Fruit fly (Drosophila melanogaster) whole organism, embryonic: Measurements from ENCODE around the gene CG10907.

Source experiments
- Bgb ChIP-seq: fragments of 200-800 bp; sonication (Bioruptor generic); IDR thresholded peaks from 2 replicates; pipeline ENCODE4 v1.3.6; 2022; ENCODE audit warnings: missing biosample characterization, missing genetic modification characterization; ENCODE audit not compliant: partially characterized antibody
- C15 ChIP-seq: fragments of 200-800 bp; sonication (Bioruptor generic); IDR thresholded peaks from 3 replicates; pipeline ENCODE4 v1.3.6; 2022; ENCODE audit warnings: missing biosample characterization, missing genetic modification characterization
- CG11085 ChIP-seq: fragments of 200-800 bp; sonication (Bioruptor generic); IDR thresholded peaks from 2 replicates; pipeline ENCODE4 v1.3.6; 2022; ENCODE audit warnings: missing biosample characterization, missing genetic modification characterization
- CG12744 ChIP-seq: fragments of 200-800 bp; sonication (Bioruptor generic); optimal IDR thresholded peaks from 2 replicates; lab custom pipeline; 2016; ENCODE audit warnings: missing biosample characterization, missing genetic modification characterization
- CG13775 ChIP-seq: fragments of 200-800 bp; sonication (Bioruptor generic); optimal IDR thresholded peaks from 3 replicates; lab custom pipeline; 2017; ENCODE audit warnings: missing biosample characterization, mild to moderate bottlenecking, missing genetic modification characterization
- CG15514 ChIP-seq: fragments of 200-800 bp; sonication (Bioruptor generic); optimal IDR thresholded peaks from 3 replicates; lab custom pipeline; 2017; ENCODE audit warnings: missing biosample characterization, missing genetic modification characterization, mild to moderate bottlenecking, moderate library complexity, missing genetic modification reagents
- CG17829 ChIP-seq: fragments of 200-800 bp; optimal IDR thresholded peaks from 2 replicates; lab custom pipeline; 2019; ENCODE audit warnings: missing biosample characterization, mild to moderate bottlenecking, missing genetic modification characterization, moderate library complexity
- CG18599 ChIP-seq: fragments of 200-800 bp; sonication (Bioruptor generic); optimal IDR thresholded peaks from 3 replicates; lab custom pipeline; 2017; ENCODE audit warnings: missing biosample characterization, missing genetic modification characterization, mild to moderate bottlenecking, moderate library complexity, missing genetic modification reagents
- CG2202 ChIP-seq: fragments of 200-800 bp; sonication (Bioruptor generic); optimal IDR thresholded peaks from 2 replicates; lab custom pipeline; 2018; ENCODE audit warnings: missing biosample characterization, mild to moderate bottlenecking, missing genetic modification characterization
- CG2678 ChIP-seq: fragments of 200-800 bp; sonication (Bioruptor generic); optimal IDR thresholded peaks from 3 replicates; lab custom pipeline; 2019; ENCODE audit warnings: missing biosample characterization, mild to moderate bottlenecking, missing genetic modification characterization, moderate library complexity
- CG2712 ChIP-seq: fragments of 200-800 bp; optimal IDR thresholded peaks from 3 replicates; lab custom pipeline; 2019; ENCODE audit warnings: missing biosample characterization, mild to moderate bottlenecking, missing genetic modification characterization, moderate library complexity
- CG32532 ChIP-seq: fragments of 200-800 bp; sonication (Bioruptor generic); IDR thresholded peaks from 2 replicates; pipeline ENCODE4 v1.3.6; 2022; ENCODE audit warnings: missing biosample characterization, missing genetic modification characterization
- CG32772 ChIP-seq: fragments of 200-800 bp; sonication (Bioruptor generic); IDR thresholded peaks from 2 replicates; pipeline ENCODE4 v1.3.6; 2022; ENCODE audit warnings: missing biosample characterization, missing genetic modification characterization
- CG34224 ChIP-seq: fragments of 200-800 bp; sonication (Bioruptor generic); IDR thresholded peaks from 3 replicates; pipeline ENCODE4 v1.3.6; 2022; ENCODE audit warnings: missing biosample characterization, missing genetic modification characterization; ENCODE audit not compliant: partially characterized antibody
- CG6765 ChIP-seq: fragments of 200-800 bp; sonication (Bioruptor generic); optimal IDR thresholded peaks from 3 replicates; lab custom pipeline; 2017; ENCODE audit warnings: missing biosample characterization, mild to moderate bottlenecking, missing genetic modification characterization
- CTCF ChIP-seq: fragments of 200-800 bp; sonication (Bioruptor generic); optimal IDR thresholded peaks from 2 replicates; lab custom pipeline; 2017; ENCODE audit warnings: missing biosample characterization, mild to moderate bottlenecking, missing genetic modification characterization, moderate library complexity
- Dip2 ChIP-seq: fragments of 200-800 bp; sonication (Bioruptor generic); IDR thresholded peaks from 2 replicates; pipeline ENCODE4 v1.3.6; 2022; ENCODE audit warnings: missing biosample characterization, missing genetic modification characterization
- Eip74EF ChIP-seq, 2 experiments: fragments of 200-800 bp in 1 of 2; fragments of >200 bp in 1 of 2; sonication (Bioruptor generic) in 1 of 2; optimal IDR thresholded peaks; 2 replicates each; lab custom pipeline; 2017 to 2019; ENCODE audit warnings: missing biosample characterization in 2 of 2, missing genetic modification characterization in 2 of 2, mild to moderate bottlenecking in 1 of 2, moderate library complexity in 1 of 2
- Ets97D ChIP-seq: fragments of 200-800 bp; sonication (Bioruptor generic); optimal IDR thresholded peaks from 3 replicates; lab custom pipeline; 2016; ENCODE audit warnings: missing biosample characterization, missing genetic modification characterization
- Fer1 ChIP-seq: fragments of 200-800 bp; sonication (Bioruptor generic); optimal IDR thresholded peaks from 2 replicates; lab custom pipeline; 2017; ENCODE audit warnings: missing biosample characterization, mild to moderate bottlenecking, missing genetic modification characterization
- HHEX ChIP-seq: fragments of 200-800 bp; sonication (Bioruptor generic); optimal IDR thresholded peaks from 3 replicates; lab custom pipeline; 2017; ENCODE audit warnings: missing biosample characterization, mild to moderate bottlenecking, missing genetic modification characterization, missing genetic modification reagents
- Mes4 ChIP-seq: fragments of 200-800 bp; sonication (Bioruptor generic); optimal IDR thresholded peaks from 2 replicates; lab custom pipeline; 2016; ENCODE audit warnings: missing biosample characterization, missing genetic modification characterization
- NC2α ChIP-seq: fragments of 200-800 bp; sonication (Bioruptor generic); optimal IDR thresholded peaks from 2 replicates; lab custom pipeline; 2016; ENCODE audit warnings: missing biosample characterization, missing genetic modification characterization
- NC2β ChIP-seq: fragments of 200-800 bp; sonication (Bioruptor generic); optimal IDR thresholded peaks from 2 replicates; lab custom pipeline; 2016; ENCODE audit warnings: missing biosample characterization, missing genetic modification characterization
- Neu2 ChIP-seq: fragments of 200-800 bp; sonication (Bioruptor generic); optimal IDR thresholded peaks from 3 replicates; lab custom pipeline; 2016; ENCODE audit warnings: missing biosample characterization, missing genetic modification characterization, borderline replicate concordance
- Ravus ChIP-seq: fragments of 200-800 bp; sonication (Bioruptor generic); IDR thresholded peaks from 2 replicates; pipeline ENCODE4 v1.3.6; 2022; ENCODE audit warnings: missing biosample characterization, missing genetic modification characterization
- Side ChIP-seq: fragments of 200-800 bp; sonication (Bioruptor generic); optimal IDR thresholded peaks from 2 replicates; lab custom pipeline; 2016; ENCODE audit warnings: missing biosample characterization, missing genetic modification characterization
- Sry-β ChIP-seq: fragments of 200-800 bp; sonication (Bioruptor generic); optimal IDR thresholded peaks from 2 replicates; lab custom pipeline; 2018; ENCODE audit warnings: missing biosample characterization, mild to moderate bottlenecking, missing genetic modification characterization, moderate library complexity
- Vsx1 ChIP-seq: fragments of 200-800 bp; sonication (Bioruptor generic); optimal IDR thresholded peaks from 2 replicates; lab custom pipeline; 2017; ENCODE audit warnings: missing biosample characterization, mild to moderate bottlenecking, missing genetic modification characterization, missing genetic modification reagents
- bbx ChIP-seq: fragments of 200-800 bp; sonication (Bioruptor generic); IDR thresholded peaks from 2 replicates; pipeline ENCODE4 v1.3.6; 2022; ENCODE audit warnings: missing biosample characterization, missing genetic modification characterization; ENCODE audit not compliant: partially characterized antibody
- br ChIP-seq: fragments of >200 bp; optimal IDR thresholded peaks from 2 replicates; lab custom pipeline; 2017
- chn ChIP-seq: fragments of 200-800 bp; sonication (Bioruptor generic); optimal IDR thresholded peaks from 2 replicates; lab custom pipeline; 2016; ENCODE audit warnings: missing biosample characterization, missing genetic modification characterization
- dan ChIP-seq: fragments of 200-800 bp; sonication (Bioruptor generic); IDR thresholded peaks from 2 replicates; pipeline ENCODE4 v1.3.6; 2022; ENCODE audit warnings: missing biosample characterization, missing genetic modification characterization
- dysf ChIP-seq: fragments of 200-800 bp; sonication (Bioruptor generic); IDR thresholded peaks from 3 replicates; pipeline ENCODE4 v1.3.6; 2022; ENCODE audit warnings: missing biosample characterization, missing genetic modification characterization
- esg ChIP-seq: fragments of 200-800 bp; sonication (Bioruptor generic); conservative IDR thresholded peaks from 2 replicates; pipeline ENCODE4 v1.3.6; 2022; ENCODE audit warnings: missing biosample characterization, missing genetic modification characterization
- eve ChIP-seq, 2 experiments: fragments of >200 bp; optimal IDR thresholded peaks; 2 replicates each; lab custom pipeline; 2017; ENCODE audit warnings: missing biosample characterization in 2 of 2, missing genetic modification characterization in 2 of 2
- ewg ChIP-seq: fragments of 200-800 bp; sonication (Bioruptor generic); optimal IDR thresholded peaks from 3 replicates; lab custom pipeline; 2017; ENCODE audit warnings: mild to moderate bottlenecking, missing biosample characterization, missing genetic modification reagents, missing genetic modification characterization
- gsb-n ChIP-seq: fragments of 200-800 bp; sonication (Bioruptor generic); optimal IDR thresholded peaks from 3 replicates; lab custom pipeline; 2018; ENCODE audit warnings: missing biosample characterization, mild to moderate bottlenecking, missing genetic modification characterization
- gt ChIP-seq: fragments of 200-800 bp; sonication (Bioruptor generic); IDR thresholded peaks from 2 replicates; pipeline ENCODE4 v1.3.6; 2022; ENCODE audit warnings: missing biosample characterization, missing genetic modification characterization
- hth ChIP-seq: fragments of >200 bp; optimal IDR thresholded peaks from 2 replicates; lab custom pipeline; 2017; ENCODE audit warnings: inconsistent platforms
- ind ChIP-seq: fragments of 200-800 bp; sonication (Bioruptor generic); optimal IDR thresholded peaks from 3 replicates; lab custom pipeline; 2016; ENCODE audit warnings: missing biosample characterization, missing genetic modification characterization
- kni ChIP-seq: fragments of 200-800 bp; sonication (Bioruptor generic); optimal IDR thresholded peaks from 3 replicates; lab custom pipeline; 2017; ENCODE audit warnings: mild to moderate bottlenecking, missing biosample characterization, missing genetic modification reagents, missing genetic modification characterization
- lab ChIP-seq: fragments of 200-800 bp; sonication (Bioruptor generic); optimal IDR thresholded peaks from 3 replicates; lab custom pipeline; 2017; ENCODE audit warnings: missing biosample characterization, missing genetic modification characterization, mild to moderate bottlenecking, moderate library complexity, missing genetic modification reagents
- mirr ChIP-seq: fragments of 200-800 bp; sonication (Bioruptor generic); optimal IDR thresholded peaks from 3 replicates; lab custom pipeline; 2018; ENCODE audit warnings: missing biosample characterization, mild to moderate bottlenecking, missing genetic modification characterization
- pzg ChIP-seq: fragments of 200-800 bp; sonication (Bioruptor generic); optimal IDR thresholded peaks from 3 replicates; lab custom pipeline; 2018; ENCODE audit warnings: missing biosample characterization, mild to moderate bottlenecking, missing genetic modification characterization, moderate library complexity
- sna ChIP-seq: fragments of 200-800 bp; sonication (Bioruptor generic); IDR thresholded peaks from 2 replicates; pipeline ENCODE4 v1.3.6; 2022; ENCODE audit warnings: missing biosample characterization, missing genetic modification characterization; ENCODE audit not compliant: partially characterized antibody
- so ChIP-seq: fragments of 200-800 bp; sonication (Bioruptor generic); IDR thresholded peaks from 3 replicates; pipeline ENCODE4 v1.3.6; 2022; ENCODE audit warnings: missing biosample characterization, missing genetic modification characterization
- sug ChIP-seq: fragments of 200-800 bp; optimal IDR thresholded peaks from 2 replicates; lab custom pipeline; 2019; ENCODE audit warnings: missing biosample characterization, mild to moderate bottlenecking, missing genetic modification characterization, moderate library complexity
- vvl ChIP-seq: fragments of 200-800 bp; sonication (Bioruptor generic); IDR thresholded peaks from 2 replicates; pipeline ENCODE4 v1.3.6; 2022; ENCODE audit warnings: missing biosample characterization, missing genetic modification characterization
- wor ChIP-seq: fragments of 200-800 bp; sonication (Bioruptor generic); IDR thresholded peaks from 2 replicates; pipeline ENCODE4 v1.3.6; 2022; ENCODE audit warnings: missing biosample characterization, missing genetic modification characterization
- z ChIP-seq: fragments of 200-800 bp; sonication (Bioruptor generic); IDR thresholded peaks from 3 replicates; pipeline ENCODE4 v1.3.6; 2022; ENCODE audit warnings: missing biosample characterization, missing genetic modification characterization

Gene CG10907

dm6 chr3L:11821723-11822445 lies 28.6 kb downstream of the CG10907 start, which contains the start of the genes CG11597 and CG5946 (continued):
- TF ChIP-seq ewg (GFP tag; lab: Kevin White, UChicago) (peak; percentile 0), bbx (GFP tag; lab: Robert Waterston, UW) (peak; percentile 50), so (GFP tag; lab: Robert Waterston, UW) (no peak), pzg (GFP tag; lab: Kevin White, UChicago) (peak; percentile 29), mirr (no peak), CG6765 (GFP tag; lab: Kevin White, UChicago) (no peak), br (no peak), ind (no peak), C15 (GFP tag; lab: Robert Waterston, UW) (no peak; the same call in 2 of the 3 replicates), CG32772 (GFP tag; lab: Robert Waterston, UW) (no peak), Vsx1 (GFP tag; lab: Kevin White, UChicago) (no peak), CG17829 (tag; lab: Kevin White, UChicago) (no peak), NC2β (GFP tag; lab: Kevin White, UChicago) (no peak), gsb-n (tag; lab: Kevin White, UChicago) (no peak), CG32532 (GFP tag; lab: Robert Waterston, UW) (no peak), Neu2 (no peak), Fer1 (GFP tag; lab: Kevin White, UChicago) (no peak), Ravus (GFP tag; lab: Robert Waterston, UW) (no peak), CG2712 (tag; lab: Kevin White, UChicago) (no peak), eve (GFP tag; optimal IDR thresholded peaks at IDR 0.05; lab: Kevin White, UChicago) (no peak), NC2α (GFP tag; lab: Kevin White, UChicago) (no peak), z (GFP tag; lab: Robert Waterston, UW) (no peak), CG18599 (GFP tag; lab: Kevin White, UChicago) (no peak), chn (GFP tag; lab: Kevin White, UChicago) (no peak), wor (GFP tag; lab: Robert Waterston, UW) (no peak), CG2202 (tag; lab: Kevin White, UChicago) (no peak), hth (lab: Kevin White, UChicago) (no peak), Bgb (GFP tag; lab: Robert Waterston, UW) (peak; percentile 20; the same call in 1 of the 2 replicates), CG2678 (tag; lab: Kevin White, UChicago) (no peak), CG15514 (GFP tag; lab: Kevin White, UChicago) (no peak), Sry-β (GFP tag; lab: Kevin White, UChicago) (no peak), Side (GFP tag; lab: Kevin White, UChicago) (no peak), Ets97D (peak; percentile 30), sug (tag; lab: Kevin White, UChicago) (no peak), dan (GFP tag; lab: Robert Waterston, UW) (no peak), CG12744 (GFP tag; lab: Kevin White, UChicago) (no peak), CG13775 (GFP tag; lab: Kevin White, UChicago) (no peak), Eip74EF (GFP tag; optimal IDR thresholded peaks at IDR 0.05; lab: Kevin White, UChicago) (no peak), esg (GFP tag; lab: Robert Waterston, UW) (no peak), lab (GFP tag; lab: Kevin White, UChicago) (no peak), gt (GFP tag; lab: Robert Waterston, UW) (no peak), vvl (GFP tag; lab: Robert Waterston, UW) (no peak), dysf (GFP tag; lab: Robert Waterston, UW) (no peak), CG11085 (GFP tag; lab: Robert Waterston, UW) (peak; percentile 6; the same call in 1 of the 2 replicates), kni (GFP tag; lab: Kevin White, UChicago) (no peak), CTCF (no peak), Mes4 (GFP tag; lab: Kevin White, UChicago) (no peak), CG34224 (GFP tag; lab: Robert Waterston, UW) (no peak), Dip2 (GFP tag; lab: Robert Waterston, UW) (no peak), sna (GFP tag; lab: Robert Waterston, UW) (no peak), HHEX (GFP tag; lab: Kevin White, UChicago) (no peak)
